Fruit fly (Drosophila melanogaster) whole organism, embryonic: Measurements from ENCODE around the gene prd1.
A peak's percentile ranks its signal among the peaks of the same experiment; 100 is the strongest.

ENCODE experiments used
- ATbp ChIP-seq: fragments of 200-800 bp; sonication (Bioruptor generic); optimal IDR thresholded peaks from 2 replicates; lab custom pipeline; 2017; ENCODE audit warnings: missing biosample characterization, mild to moderate bottlenecking, missing genetic modification characterization, missing genetic modification reagents
- Adf1 ChIP-seq: fragments of 200-800 bp; sonication (Bioruptor generic); IDR thresholded peaks from 2 replicates; pipeline ENCODE4 v1.3.6; 2022; ENCODE audit warnings: missing biosample characterization, missing genetic modification characterization
- Aef1 ChIP-seq: fragments of 200-800 bp; sonication (Bioruptor generic); IDR thresholded peaks from 3 replicates; pipeline ENCODE4 v1.3.6; 2022; ENCODE audit warnings: missing biosample characterization, missing genetic modification characterization
- BEAF-32 ChIP-seq: fragments of 200-800 bp; sonication (Bioruptor generic); optimal IDR thresholded peaks from 3 replicates; lab custom pipeline; 2017; ENCODE audit warnings: missing biosample characterization, missing genetic modification characterization, mild to moderate bottlenecking, moderate library complexity, missing genetic modification reagents
- CG10543 ChIP-seq: fragments of 200-800 bp; sonication (Bioruptor generic); optimal IDR thresholded peaks from 3 replicates; lab custom pipeline; 2017; ENCODE audit warnings: missing biosample characterization, mild to moderate bottlenecking, missing genetic modification characterization, moderate library complexity
- CG10959 ChIP-seq: fragments of 200-800 bp; sonication (Bioruptor generic); IDR thresholded peaks from 2 replicates; pipeline ENCODE4 v1.3.6; 2022; ENCODE audit warnings: missing biosample characterization, missing genetic modification characterization
- CG11456 ChIP-seq: fragments of 200-800 bp; sonication (Bioruptor generic); IDR thresholded peaks from 3 replicates; pipeline ENCODE4 v1.3.6; 2022; ENCODE audit warnings: missing biosample characterization, missing genetic modification characterization
- CG11560 ChIP-seq: fragments of 200-800 bp; sonication (Bioruptor generic); IDR thresholded peaks from 3 replicates; pipeline ENCODE4 v1.3.6; 2022; ENCODE audit warnings: missing biosample characterization, missing genetic modification characterization
- CG12391 ChIP-seq: fragments of 200-800 bp; sonication (Bioruptor generic); optimal IDR thresholded peaks from 3 replicates; lab custom pipeline; 2018; ENCODE audit warnings: missing biosample characterization, mild to moderate bottlenecking, missing genetic modification characterization, moderate library complexity
- CG17385 ChIP-seq: fragments of 200-800 bp; sonication (Bioruptor generic); optimal IDR thresholded peaks from 3 replicates; lab custom pipeline; 2018; ENCODE audit warnings: missing biosample characterization, mild to moderate bottlenecking, missing genetic modification characterization
- CG17829 ChIP-seq: fragments of 200-800 bp; optimal IDR thresholded peaks from 2 replicates; lab custom pipeline; 2019; ENCODE audit warnings: missing biosample characterization, mild to moderate bottlenecking, missing genetic modification characterization, moderate library complexity
- CG2120 ChIP-seq: fragments of 200-800 bp; sonication (Bioruptor generic); optimal IDR thresholded peaks from 3 replicates; lab custom pipeline; 2016; ENCODE audit warnings: missing biosample characterization, missing genetic modification characterization
- CG30431 ChIP-seq: fragments of 200-800 bp; sonication (Bioruptor generic); optimal IDR thresholded peaks from 2 replicates; lab custom pipeline; 2017; ENCODE audit warnings: missing biosample characterization, missing genetic modification characterization
- CG34422 ChIP-seq: fragments of 200-800 bp; sonication (Bioruptor generic); IDR thresholded peaks from 3 replicates; pipeline ENCODE4 v1.3.6; 2022; ENCODE audit warnings: missing biosample characterization, missing genetic modification characterization
- CG42726 ChIP-seq: fragments of 200-800 bp; sonication (Bioruptor generic); IDR thresholded peaks from 2 replicates; pipeline ENCODE4 v1.3.6; 2022; ENCODE audit warnings: missing biosample characterization, missing genetic modification characterization; ENCODE audit not compliant: partially characterized antibody
- CG4404 ChIP-seq: fragments of 200-800 bp; sonication (Bioruptor generic); IDR thresholded peaks from 2 replicates; pipeline ENCODE4 v1.3.6; 2022; ENCODE audit warnings: missing biosample characterization, missing genetic modification characterization
- CG6272 ChIP-seq: fragments of 200-800 bp; sonication (Bioruptor generic); IDR thresholded peaks from 2 replicates; pipeline ENCODE4 v1.3.6; 2022; ENCODE audit warnings: missing biosample characterization, missing genetic modification characterization
- CG6689 ChIP-seq: fragments of 200-800 bp; sonication (Bioruptor generic); IDR thresholded peaks from 2 replicates; pipeline ENCODE4 v1.3.6; 2022; ENCODE audit warnings: missing biosample characterization, missing genetic modification characterization
- CG6791 ChIP-seq: fragments of 200-800 bp; sonication (Bioruptor generic); IDR thresholded peaks from 3 replicates; pipeline ENCODE4 v1.3.6; 2022; ENCODE audit warnings: missing biosample characterization, missing genetic modification characterization; ENCODE audit not compliant: partially characterized antibody
- CG7963 ChIP-seq: fragments of 200-800 bp; sonication (Bioruptor generic); IDR thresholded peaks from 3 replicates; pipeline ENCODE4 v1.3.6; 2022; ENCODE audit warnings: missing biosample characterization, missing genetic modification characterization; ENCODE audit not compliant: partially characterized antibody
- CG8281 ChIP-seq: fragments of 200-800 bp; sonication (Bioruptor generic); optimal IDR thresholded peaks from 2 replicates; lab custom pipeline; 2018; ENCODE audit warnings: missing biosample characterization, mild to moderate bottlenecking, missing genetic modification characterization, moderate library complexity
- CG9876 ChIP-seq: fragments of 200-800 bp; sonication (Bioruptor generic); optimal IDR thresholded peaks from 2 replicates; lab custom pipeline; 2016; ENCODE audit warnings: missing biosample characterization, missing genetic modification characterization
- CrebB ChIP-seq: fragments of 200-800 bp; sonication (Bioruptor generic); optimal IDR thresholded peaks from 3 replicates; lab custom pipeline; 2018; ENCODE audit warnings: missing biosample characterization, mild to moderate bottlenecking, missing genetic modification characterization
- D ChIP-seq, 2 experiments: fragments of 200-800 bp in 1 of 2; fragments of >200 bp in 1 of 2; sonication (Bioruptor generic) in 1 of 2; optimal IDR thresholded peaks; 2 replicates in 1 of 2; 3 replicates in 1 of 2; lab custom pipeline; 2017; ENCODE audit warnings: mild to moderate bottlenecking in 1 of 2, missing biosample characterization in 1 of 2, missing genetic modification characterization in 1 of 2, missing genetic modification reagents in 1 of 2
- E2f1 ChIP-seq: fragments of 200-800 bp; sonication (Bioruptor generic); IDR thresholded peaks from 2 replicates; pipeline ENCODE4 v1.3.6; 2022; ENCODE audit warnings: missing biosample characterization, missing genetic modification characterization
- E2f2 ChIP-seq: fragments of 200-800 bp; sonication (Bioruptor generic); IDR thresholded peaks from 2 replicates; pipeline ENCODE4 v1.3.6; 2022; ENCODE audit warnings: missing biosample characterization, missing genetic modification characterization
- Hey ChIP-seq: fragments of 200-800 bp; sonication (Bioruptor generic); optimal IDR thresholded peaks from 3 replicates; lab custom pipeline; 2018; ENCODE audit warnings: missing biosample characterization, mild to moderate bottlenecking, missing genetic modification characterization
- Jarid2 ChIP-seq: fragments of 200-800 bp; sonication (Bioruptor generic); optimal IDR thresholded peaks from 3 replicates; lab custom pipeline; 2017; ENCODE audit warnings: mild to moderate bottlenecking, missing biosample characterization, missing genetic modification reagents, missing genetic modification characterization
- MBD-R2 ChIP-seq: fragments of 200-800 bp; sonication (Bioruptor generic); IDR thresholded peaks from 2 replicates; pipeline ENCODE4 v1.3.6; 2022; ENCODE audit warnings: missing biosample characterization, missing genetic modification characterization
- Med ChIP-seq: fragments of 200-800 bp; sonication (Bioruptor generic); peaks from one replicate; lab custom pipeline; 2016; ENCODE audit warnings: missing biosample characterization, missing genetic modification characterization, mild to moderate bottlenecking, inconsistent platforms, moderate library complexity
- Nf-YC ChIP-seq: fragments of 200-800 bp; optimal IDR thresholded peaks from 3 replicates; lab custom pipeline; 2019; ENCODE audit warnings: missing biosample characterization, mild to moderate bottlenecking, missing genetic modification characterization, moderate library complexity
- Pdp1 ChIP-seq, 2 experiments: fragments of 200-800 bp; sonication (Bioruptor generic); optimal IDR thresholded peaks; 3 replicates each; lab custom pipeline; 2016; ENCODE audit warnings: missing biosample characterization in 2 of 2, missing genetic modification characterization in 2 of 2, mild to moderate bottlenecking in 1 of 2, moderate library complexity in 1 of 2
- Sox102F ChIP-seq: fragments of 200-800 bp; sonication (Bioruptor generic); optimal IDR thresholded peaks from 2 replicates; lab custom pipeline; 2018; ENCODE audit warnings: missing biosample characterization, mild to moderate bottlenecking, missing genetic modification characterization, moderate library complexity
- ase ChIP-seq: fragments of 200-800 bp; sonication (Bioruptor generic); IDR thresholded peaks from 3 replicates; pipeline ENCODE4 v1.3.6; 2022; ENCODE audit warnings: missing biosample characterization, missing genetic modification characterization
- chm ChIP-seq: fragments of 200-800 bp; sonication (Bioruptor generic); IDR thresholded peaks from 2 replicates; pipeline ENCODE4 v1.3.6; 2022; ENCODE audit warnings: missing biosample characterization, missing genetic modification characterization
- corto ChIP-seq: fragments of 200-800 bp; sonication (Bioruptor generic); optimal IDR thresholded peaks from 2 replicates; lab custom pipeline; 2016; ENCODE audit warnings: missing biosample characterization, mild to moderate bottlenecking, missing genetic modification characterization, moderate library complexity
- dimm ChIP-seq: fragments of 200-800 bp; sonication (Bioruptor generic); IDR thresholded peaks from 2 replicates; pipeline ENCODE4 v1.3.6; 2022; ENCODE audit warnings: missing biosample characterization, missing genetic modification characterization
- ewg ChIP-seq: fragments of 200-800 bp; sonication (Bioruptor generic); optimal IDR thresholded peaks from 3 replicates; lab custom pipeline; 2017; ENCODE audit warnings: mild to moderate bottlenecking, missing biosample characterization, missing genetic modification reagents, missing genetic modification characterization
- jumu ChIP-seq: fragments of 200-800 bp; sonication (Bioruptor generic); optimal IDR thresholded peaks from 3 replicates; lab custom pipeline; 2016; ENCODE audit warnings: missing biosample characterization, missing genetic modification characterization
- kni ChIP-seq: fragments of 200-800 bp; sonication (Bioruptor generic); optimal IDR thresholded peaks from 3 replicates; lab custom pipeline; 2017; ENCODE audit warnings: mild to moderate bottlenecking, missing biosample characterization, missing genetic modification reagents, missing genetic modification characterization
- knrl ChIP-seq: fragments of 200-800 bp; sonication (Bioruptor generic); IDR thresholded peaks from 3 replicates; pipeline ENCODE4 v1.3.6; 2022; ENCODE audit warnings: missing biosample characterization, missing genetic modification characterization; ENCODE audit not compliant: partially characterized antibody
- oc ChIP-seq: fragments of 200-800 bp; sonication (Bioruptor generic); optimal IDR thresholded peaks from 2 replicates; lab custom pipeline; 2018; ENCODE audit warnings: missing biosample characterization, mild to moderate bottlenecking, missing genetic modification characterization, moderate library complexity
- pita ChIP-seq: fragments of 200-800 bp; sonication (Bioruptor generic); optimal IDR thresholded peaks from 2 replicates; lab custom pipeline; 2017; ENCODE audit warnings: missing biosample characterization, mild to moderate bottlenecking, missing genetic modification characterization
- psq ChIP-seq: fragments of 200-800 bp; sonication (Bioruptor generic); optimal IDR thresholded peaks from 2 replicates; lab custom pipeline; 2017; ENCODE audit warnings: missing biosample characterization, missing genetic modification characterization
- ro ChIP-seq: fragments of 200-800 bp; sonication (Bioruptor generic); IDR thresholded peaks from 2 replicates; pipeline ENCODE4 v1.3.6; 2022; ENCODE audit warnings: missing biosample characterization, missing genetic modification characterization
- sim ChIP-seq: fragments of 200-800 bp; sonication (Bioruptor generic); IDR thresholded peaks from 2 replicates; pipeline ENCODE4 v1.3.6; 2022; ENCODE audit warnings: missing biosample characterization, missing genetic modification characterization
- tio ChIP-seq: fragments of 200-800 bp; sonication (Bioruptor generic); optimal IDR thresholded peaks from 2 replicates; lab custom pipeline; 2017; ENCODE audit warnings: missing biosample characterization, missing genetic modification characterization, inconsistent platforms
- zfh2 ChIP-seq: fragments of 200-800 bp; sonication (Bioruptor generic); optimal IDR thresholded peaks from 2 replicates; lab custom pipeline; 2016; ENCODE audit warnings: missing biosample characterization, missing genetic modification characterization

The prd1 gene

DNA sequence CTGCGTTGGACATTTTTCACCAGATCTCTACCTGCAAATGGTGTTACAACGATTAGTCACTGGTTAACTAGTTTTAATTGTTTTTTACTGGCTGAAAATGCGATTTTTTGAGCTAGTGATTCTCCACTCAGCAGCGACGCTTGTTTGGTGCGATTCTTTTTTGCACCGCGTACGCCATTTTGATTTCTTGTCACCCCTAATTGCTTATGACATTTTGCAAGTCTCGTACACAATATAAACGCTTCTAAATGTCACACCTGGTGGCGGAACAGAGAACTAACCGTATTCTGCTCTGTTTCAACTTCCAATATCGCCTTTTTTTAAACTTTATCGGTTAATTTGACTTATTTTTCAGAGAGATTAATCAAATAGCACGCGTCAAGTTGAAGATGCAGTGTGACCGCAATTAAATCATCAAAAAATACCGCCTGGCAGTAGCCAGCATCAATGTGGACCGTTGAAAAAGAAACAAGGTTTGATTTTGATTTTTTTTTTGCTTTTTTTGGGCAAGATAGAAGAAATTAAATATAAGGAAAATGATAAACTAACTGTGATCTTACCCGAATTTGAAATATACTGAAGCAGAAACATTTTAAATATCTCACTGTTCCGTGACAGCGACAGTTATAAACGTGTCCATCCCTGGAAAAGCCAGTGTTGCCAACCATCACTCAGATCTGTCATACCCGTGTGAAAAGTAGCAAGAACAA lies 32.3 kb upstream of the prd1 start, which contains the start of the genes COX5A and glo (continued):
- TF ChIP-seq ewg (GFP tag; lab: Kevin White, UChicago), result peak; percentile 55
- no peak for TF ChIP-seq sim
- TF ChIP-seq Aef1, result peak; percentile 43; the same call in 1 of the 3 replicates
- TF ChIP-seq knrl (GFP tag; lab: Robert Waterston, UW), result 0 out of 3 replicates have a peak, but pooled peaks have one; percentile 37
- peak; percentile 68 for TF ChIP-seq Sox102F (GFP tag; lab: Kevin White, UChicago)
- no peak for TF ChIP-seq CG8281
- TF ChIP-seq E2f2, result peak; percentile 56; the same call in 1 of the 2 replicates
- TF ChIP-seq ATbp (GFP tag; lab: Kevin White, UChicago), result no peak
- no peak for TF ChIP-seq Hey (tag; lab: Kevin White, UChicago)
- TF ChIP-seq Pdp1 (GFP tag; optimal IDR thresholded peaks at IDR 0.05; lab: Kevin White, UChicago), result peak; percentile 84 to 99
- no peak for TF ChIP-seq CG7963
- peak; percentile 85 for TF ChIP-seq CG10543 (GFP tag; lab: Kevin White, UChicago)
- TF ChIP-seq E2f1 (GFP tag; lab: Robert Waterston, UW), result peak; percentile 39; the same call in 1 of the 2 replicates
- TF ChIP-seq CG12391, result peak; percentile 88
- peak; percentile 62 for TF ChIP-seq CG6272 (GFP tag; lab: Robert Waterston, UW)
- TF ChIP-seq zfh2 (GFP tag; lab: Kevin White, UChicago), result peak; percentile 84
- TF ChIP-seq CG4404 (GFP tag; lab: Robert Waterston, UW), result peak; percentile 59
- peak; percentile 20 for TF ChIP-seq CrebB
- no peak for TF ChIP-seq Adf1 (GFP tag; lab: Robert Waterston, UW)
- peak; percentile 69 for TF ChIP-seq CG6689
- peak; percentile 89 for TF ChIP-seq chm
- TF ChIP-seq psq (GFP tag; lab: Kevin White, UChicago), result peak; percentile 40
- TF ChIP-seq CG17385 (GFP tag; lab: Kevin White, UChicago), result peak; percentile 98
- peak; percentile 45 for TF ChIP-seq Jarid2 (GFP tag; lab: Kevin White, UChicago)
- TF ChIP-seq Nf-YC (tag; lab: Kevin White, UChicago), result peak; percentile 55
- peak; percentile 92 for TF ChIP-seq CG2120 (GFP tag; lab: Kevin White, UChicago)
- TF ChIP-seq CG42726 (GFP tag; lab: Robert Waterston, UW), result no peak
- TF ChIP-seq jumu (GFP tag; lab: Kevin White, UChicago), result peak; percentile 89
- TF ChIP-seq CG9876 (GFP tag; lab: Kevin White, UChicago), result peak; percentile 75
- no peak for TF ChIP-seq ro
- TF ChIP-seq oc, result peak; percentile 59
- TF ChIP-seq CG17829 (tag; lab: Kevin White, UChicago), result peak; percentile 75
- peak; percentile 79 for TF ChIP-seq MBD-R2 (GFP tag; lab: Robert Waterston, UW)
- TF ChIP-seq CG10959 (GFP tag; lab: Robert Waterston, UW), result peak; percentile 60
- TF ChIP-seq CG34422, result peak; percentile 76
- TF ChIP-seq dimm, result no peak
- peak; percentile 39 for TF ChIP-seq kni
- TF ChIP-seq CG6791 (GFP tag; lab: Robert Waterston, UW), result no peak
- peak; percentile 60 for TF ChIP-seq BEAF-32 (GFP tag; lab: Kevin White, UChicago)
- no peak for TF ChIP-seq corto (GFP tag; lab: Kevin White, UChicago)
- TF ChIP-seq Med (GFP tag; lab: Kevin White, UChicago), result peak; percentile 98
- TF ChIP-seq D (optimal IDR thresholded peaks at IDR 0.05; lab: Kevin White, UChicago), result no peak
- peak; percentile 16 for TF ChIP-seq D (GFP tag; optimal IDR thresholded peaks at IDR 0.05; lab: Kevin White, UChicago)
- TF ChIP-seq CG30431 (GFP tag; lab: Kevin White, UChicago), result no peak
- no peak for TF ChIP-seq pita
- no peak; the same call in 2 of the 3 replicates for TF ChIP-seq CG11560 (tag; lab: Robert Waterston, UW)
- no peak for TF ChIP-seq tio (GFP tag; lab: Kevin White, UChicago)
- TF ChIP-seq ase, result 0 out of 3 replicates have a peak, but pooled peaks have one; percentile 59
- peak; percentile 86 for TF ChIP-seq CG11456
